Fruit fly (Drosophila melanogaster): ENCODE measurements around the gene Ucp4B.
A peak's percentile ranks its signal among the peaks of the same experiment; 100 is the strongest.

The Ucp4B gene

dm6 chr2L:5983236-5983635 lies 13.6 kb downstream of the Ucp4B start:
- peak; percentile 27 for TF ChIP-seq Jra (GFP tag; optimal IDR thresholded peaks at IDR 0.05)
- no peak for TF ChIP-seq usp (GFP tag; optimal IDR thresholded peaks at IDR 0.05)
- TF ChIP-seq Dfd (GFP tag; optimal IDR thresholded peaks at IDR 0.05), result no peak
- TF ChIP-seq dl (GFP tag; optimal IDR thresholded peaks at IDR 0.05; ENCODE audit: insufficient read depth in 1 of 2, partially characterized antibody in 2 of 2), result peak; percentile 56 to 59
- no peak for TF ChIP-seq ey (GFP tag; optimal IDR thresholded peaks at IDR 0.05)
- no peak for TF ChIP-seq lola (GFP tag; optimal IDR thresholded peaks at IDR 0.05)
- TF ChIP-seq Hr83 (GFP tag; optimal IDR thresholded peaks at IDR 0.05; ENCODE audit: poor library complexity, severe bottlenecking), result no peak
- peak; percentile 20 for TF ChIP-seq Dif (GFP tag; optimal IDR thresholded peaks at IDR 0.05; ENCODE audit: partially characterized antibody)

dm6 chr2L:5986094-5986493 lies 16.4 kb downstream of the Ucp4B start, which contains the start of gene ifc:
ifc (plus strand) TSS chr2L:5986348.
- TF ChIP-seq CrebA (GFP tag; optimal IDR thresholded peaks at IDR 0.05; ENCODE audit: borderline replicate concordance) (no peak), lola (GFP tag; optimal IDR thresholded peaks at IDR 0.05) (no peak), Hr78 (GFP tag; optimal IDR thresholded peaks at IDR 0.05) (peak; percentile 66), dl (GFP tag; optimal IDR thresholded peaks at IDR 0.05; ENCODE audit: insufficient read depth in 1 of 2, partially characterized antibody in 2 of 2) (no peak), Dfd (GFP tag; optimal IDR thresholded peaks at IDR 0.05) (no peak), CG32264 (GFP tag; optimal IDR thresholded peaks at IDR 0.05) (no peak), pan (optimal IDR thresholded peaks at IDR 0.05) (no peak), Myc (optimal IDR thresholded peaks at IDR 0.05) (no peak), ey (GFP tag; optimal IDR thresholded peaks at IDR 0.05) (peak; percentile 30), CG9705 (GFP tag; optimal IDR thresholded peaks at IDR 0.05) (peak; percentile 10), Sp1 (GFP tag; optimal IDR thresholded peaks at IDR 0.05) (peak; percentile 8), Mio (GFP tag; optimal IDR thresholded peaks at IDR 0.05) (no peak), h (GFP tag; optimal IDR thresholded peaks at IDR 0.05) (peak; percentile 64), Abd-B (GFP tag; optimal IDR thresholded peaks at IDR 0.05) (no peak), br (GFP tag; optimal IDR thresholded peaks at IDR 0.05) (peak; percentile 53), Dif (GFP tag; optimal IDR thresholded peaks at IDR 0.05; ENCODE audit: partially characterized antibody) (peak; percentile 61), OdsH (GFP tag; optimal IDR thresholded peaks at IDR 0.05) (peak; percentile 51), sage (GFP tag; optimal IDR thresholded peaks at IDR 0.05) (no peak), HLH106 (tag; optimal IDR thresholded peaks at IDR 0.05) (peak; percentile 60), Rel (GFP tag; optimal IDR thresholded peaks at IDR 0.05) (no peak), Rel (tag; optimal IDR thresholded peaks at IDR 0.05) (peak; percentile 46), N (GFP tag; optimal IDR thresholded peaks at IDR 0.05) (peak; percentile 98), rgr (GFP tag; optimal IDR thresholded peaks at IDR 0.05) (peak; percentile 54), sv (GFP tag; optimal IDR thresholded peaks at IDR 0.05) (peak; percentile 42), brk (GFP tag; optimal IDR thresholded peaks at IDR 0.05) (no peak), Vsx2 (GFP tag; optimal IDR thresholded peaks at IDR 0.05; ENCODE audit: partially characterized antibody) (no peak), usp (GFP tag; optimal IDR thresholded peaks at IDR 0.05) (no peak), jim (GFP tag; optimal IDR thresholded peaks at IDR 0.05) (no peak), Jra (GFP tag; optimal IDR thresholded peaks at IDR 0.05) (no peak), Hnf4 (GFP tag; optimal IDR thresholded peaks at IDR 0.05) (no peak), dmrt93B (GFP tag; optimal IDR thresholded peaks at IDR 0.05) (no peak), Hr83 (GFP tag; optimal IDR thresholded peaks at IDR 0.05; ENCODE audit: poor library complexity, severe bottlenecking) (peak; percentile 87), dsf (GFP tag; optimal IDR thresholded peaks at IDR 0.05; ENCODE audit: borderline replicate concordance) (no peak), foxo (GFP tag; optimal IDR thresholded peaks at IDR 0.05) (peak in 1 of 2 experiments; percentile 52), tai (GFP tag; optimal IDR thresholded peaks at IDR 0.05) (no peak), psq (GFP tag; optimal IDR thresholded peaks at IDR 0.05) (peak; percentile 30), fru (GFP tag; optimal IDR thresholded peaks at IDR 0.05) (peak; percentile 47), GATAd (GFP tag; optimal IDR thresholded peaks at IDR 0.05) (no peak), woc (GFP tag; optimal IDR thresholded peaks at IDR 0.05) (peak; percentile 39)

dm6 chr2L:5986940-5987339 lies 17.3 kb downstream of the Ucp4B start:
- TF ChIP-seq Hnf4 (GFP tag; optimal IDR thresholded peaks at IDR 0.05) (no peak), usp (GFP tag; optimal IDR thresholded peaks at IDR 0.05) (no peak), OdsH (GFP tag; optimal IDR thresholded peaks at IDR 0.05) (peak; percentile 11), Sp1 (GFP tag; optimal IDR thresholded peaks at IDR 0.05) (no peak), woc (GFP tag; optimal IDR thresholded peaks at IDR 0.05) (no peak), dsf (GFP tag; optimal IDR thresholded peaks at IDR 0.05; ENCODE audit: borderline replicate concordance) (no peak), Jra (GFP tag; optimal IDR thresholded peaks at IDR 0.05) (no peak), N (GFP tag; optimal IDR thresholded peaks at IDR 0.05) (no peak), sage (GFP tag; optimal IDR thresholded peaks at IDR 0.05) (no peak), rgr (GFP tag; optimal IDR thresholded peaks at IDR 0.05) (no peak), CG9705 (GFP tag; optimal IDR thresholded peaks at IDR 0.05) (no peak), Abd-B (GFP tag; optimal IDR thresholded peaks at IDR 0.05) (no peak), dmrt93B (GFP tag; optimal IDR thresholded peaks at IDR 0.05) (no peak), Myc (optimal IDR thresholded peaks at IDR 0.05) (no peak), pan (optimal IDR thresholded peaks at IDR 0.05) (no peak), HLH106 (tag; optimal IDR thresholded peaks at IDR 0.05) (no peak), lola (GFP tag; optimal IDR thresholded peaks at IDR 0.05) (no peak), dl (GFP tag; optimal IDR thresholded peaks at IDR 0.05; ENCODE audit: insufficient read depth in 1 of 2, partially characterized antibody in 2 of 2) (no peak), Rel (GFP tag; optimal IDR thresholded peaks at IDR 0.05) (no peak), Rel (tag; optimal IDR thresholded peaks at IDR 0.05) (peak; percentile 43), brk (GFP tag; optimal IDR thresholded peaks at IDR 0.05) (no peak), CG32264 (GFP tag; optimal IDR thresholded peaks at IDR 0.05) (no peak), fru (GFP tag; optimal IDR thresholded peaks at IDR 0.05) (no peak), h (GFP tag; optimal IDR thresholded peaks at IDR 0.05) (peak; percentile 3)
